Worm (Caenorhabditis elegans) whole organism, mixed stage, embryonic: Measurements from ENCODE around the gene srh-180.

Experiments
- M03D4.4 ChIP-seq: sonication (generic microtip); optimal IDR thresholded peaks from 2 replicates; lab custom pipeline; 2017; ENCODE audit warnings: mild to moderate bottlenecking, missing genetic modification characterization, missing compliant biosample characterization
- bed-3 ChIP-seq: fragments of 200-800 bp; sonication (Bioruptor generic); optimal IDR thresholded peaks from 3 replicates; lab custom pipeline; 2018; ENCODE audit warnings: mild to moderate bottlenecking, missing genetic modification characterization, moderate library complexity, missing compliant biosample characterization
- ceh-39 ChIP-seq: fragments of 150-350 bp; optimal IDR thresholded peaks from 2 replicates; lab custom pipeline; 2014; ENCODE audit warnings: missing biosample characterization, missing genetic modification characterization
- ceh-43 ChIP-seq: fragments of 200-800 bp; sonication (Bioruptor generic); optimal IDR thresholded peaks from 2 replicates; lab custom pipeline; 2018; ENCODE audit warnings: mild to moderate bottlenecking, missing genetic modification characterization, moderate library complexity, missing compliant biosample characterization
- ceh-83 ChIP-seq: fragments of 200-800 bp; sonication (Bioruptor generic); optimal IDR thresholded peaks from 2 replicates; lab custom pipeline; 2018; ENCODE audit warnings: mild to moderate bottlenecking, missing genetic modification characterization, missing compliant biosample characterization
- ces-1 ChIP-seq: fragments of 150-350 bp; optimal IDR thresholded peaks from 2 replicates; lab custom pipeline; 2014; ENCODE audit warnings: missing biosample characterization, missing genetic modification reagents, missing genetic modification characterization
- drap-1 ChIP-seq: fragments of 200-800 bp; sonication (Bioruptor generic); optimal IDR thresholded peaks from 3 replicates; lab custom pipeline; 2018; ENCODE audit warnings: mild to moderate bottlenecking, missing genetic modification characterization, missing compliant biosample characterization
- elt-1 ChIP-seq: sonication (generic microtip); optimal IDR thresholded peaks from 2 replicates; lab custom pipeline; 2017; ENCODE audit warnings: missing genetic modification characterization, mild to moderate bottlenecking, missing compliant biosample characterization, antibody characterized with exemption, moderate library complexity, borderline replicate concordance; ENCODE audit not compliant: insufficient read depth
- elt-3 ChIP-seq: fragments of 150-350 bp; optimal IDR thresholded peaks from 2 replicates; lab custom pipeline; 2014; ENCODE audit warnings: missing biosample characterization, missing genetic modification characterization
- flh-1 ChIP-seq: fragments of 200-800 bp; sonication (Bioruptor generic); optimal IDR thresholded peaks from 2 replicates; lab custom pipeline; 2018; ENCODE audit warnings: mild to moderate bottlenecking, missing genetic modification characterization, moderate library complexity, missing compliant biosample characterization
- ham-2 ChIP-seq: fragments of 200-800 bp; sonication (Bioruptor generic); optimal IDR thresholded peaks from 2 replicates; lab custom pipeline; 2018; ENCODE audit warnings: mild to moderate bottlenecking, missing genetic modification characterization, missing compliant biosample characterization
- hlh-1 ChIP-seq: fragments of 150-350 bp; optimal IDR thresholded peaks from 2 replicates; lab custom pipeline; 2014; ENCODE audit warnings: missing biosample characterization, missing genetic modification reagents, missing genetic modification characterization
- lin-13 ChIP-seq: fragments of 150-350 bp; optimal IDR thresholded peaks from 2 replicates; lab custom pipeline; 2014; ENCODE audit warnings: missing biosample characterization, missing genetic modification characterization
- lsy-2 ChIP-seq: fragments of 150-350 bp; optimal IDR thresholded peaks from 2 replicates; lab custom pipeline; 2014; ENCODE audit warnings: missing biosample characterization, missing genetic modification characterization
- mab-5 ChIP-seq: fragments of 150-350 bp; optimal IDR thresholded peaks from 2 replicates; lab custom pipeline; 2014; ENCODE audit warnings: missing biosample characterization, missing genetic modification characterization
- mep-1 ChIP-seq: fragments of 150-350 bp; optimal IDR thresholded peaks from 2 replicates; lab custom pipeline; 2017; ENCODE audit warnings: missing biosample characterization, missing genetic modification reagents, missing genetic modification characterization, inconsistent platforms
- mls-2 ChIP-seq: sonication (generic microtip); optimal IDR thresholded peaks from 2 replicates; lab custom pipeline; 2016; ENCODE audit warnings: mild to moderate bottlenecking, missing genetic modification characterization, moderate library complexity, missing compliant biosample characterization
- nhr-12 ChIP-seq: fragments of 150-350 bp; optimal IDR thresholded peaks from 2 replicates; lab custom pipeline; 2014; ENCODE audit warnings: missing biosample characterization, missing genetic modification characterization
- nhr-2 ChIP-seq: fragments of 150-350 bp; optimal IDR thresholded peaks from 2 replicates; lab custom pipeline; 2014; ENCODE audit warnings: missing biosample characterization, missing genetic modification characterization
- nhr-237 ChIP-seq: fragments of 150-350 bp; optimal IDR thresholded peaks from 2 replicates; lab custom pipeline; 2014; ENCODE audit warnings: missing biosample characterization, missing genetic modification characterization
- nhr-28 ChIP-seq: fragments of 150-350 bp; optimal IDR thresholded peaks from 2 replicates; lab custom pipeline; 2014; ENCODE audit warnings: missing biosample characterization, missing genetic modification characterization
- pha-4 ChIP-seq: fragments of 150-350 bp; optimal IDR thresholded peaks from 2 replicates; lab custom pipeline; 2018; ENCODE audit warnings: missing biosample characterization, missing genetic modification reagents, missing genetic modification characterization
- sem-2 ChIP-seq: fragments of 200-800 bp; sonication (Bioruptor generic); optimal IDR thresholded peaks from 2 replicates; lab custom pipeline; 2018; ENCODE audit warnings: mild to moderate bottlenecking, missing genetic modification characterization, missing compliant biosample characterization
- snpc-4 ChIP-seq: fragments of 150-350 bp; optimal IDR thresholded peaks from 2 replicates; lab custom pipeline; 2014; ENCODE audit warnings: missing biosample characterization, missing genetic modification characterization
- tbx-8 ChIP-seq: fragments of 200-800 bp; sonication (Bioruptor generic); optimal IDR thresholded peaks from 2 replicates; lab custom pipeline; 2018; ENCODE audit warnings: mild to moderate bottlenecking, missing genetic modification characterization, moderate library complexity, missing compliant biosample characterization
- unc-120 ChIP-seq: sonication (generic microtip); optimal IDR thresholded peaks from 2 replicates; lab custom pipeline; 2017; ENCODE audit warnings: missing genetic modification characterization, missing compliant biosample characterization; ENCODE audit not compliant: poor library complexity, severe bottlenecking
- unc-39 ChIP-seq: fragments of 150-350 bp; optimal IDR thresholded peaks from 2 replicates; lab custom pipeline; 2014; ENCODE audit warnings: missing biosample characterization, missing genetic modification characterization
- zip-8 ChIP-seq: fragments of 150-350 bp; optimal IDR thresholded peaks from 2 replicates; lab custom pipeline; 2014; ENCODE audit warnings: missing biosample characterization, missing genetic modification characterization
- ztf-11 ChIP-seq: fragments of 150-350 bp; optimal IDR thresholded peaks from 2 replicates; lab custom pipeline; 2014; ENCODE audit warnings: missing biosample characterization, missing genetic modification characterization

srh-180 gene

ce11 chrV:16309523-16309922 lies 7.8 kb upstream of the srh-180 start, which contains the start of gene oac-7:
TSS of gene oac-7 (plus strand) at chrV:16309805.
- no peak for TF ChIP-seq nhr-12 (tag; lab: Kevin White, UChicago)
- no peak for TF ChIP-seq M03D4.4 (tag; lab: Kevin White, UChicago)
- TF ChIP-seq nhr-2 (tag; lab: Kevin White, UChicago), result no peak
- TF ChIP-seq elt-3 (tag; lab: Kevin White, UChicago), result no peak
- TF ChIP-seq nhr-28 (tag; lab: Kevin White, UChicago), result peak; percentile 12
- TF ChIP-seq bed-3, result no peak
- no peak for TF ChIP-seq hlh-1 (tag; lab: Kevin White, UChicago)
- no peak for TF ChIP-seq mep-1 (tag; lab: Kevin White, UChicago)
- TF ChIP-seq zip-8 (tag; lab: Kevin White, UChicago), result peak; percentile 74
- TF ChIP-seq mab-5 (tag; lab: Kevin White, UChicago), result no peak
- TF ChIP-seq mls-2 (tag; lab: Kevin White, UChicago), result no peak
- TF ChIP-seq ceh-43 (GFP tag; lab: Kevin White, UChicago), result no peak
- no peak for TF ChIP-seq pha-4
- no peak for TF ChIP-seq lin-13 (tag; lab: Kevin White, UChicago)
- TF ChIP-seq elt-1 (tag; lab: Kevin White, UChicago), result no peak
- no peak for TF ChIP-seq ceh-39

- TF ChIP-seq nhr-237 (tag; lab: Kevin White, UChicago), result no peak
- no peak for TF ChIP-seq lin-13 (tag; lab: Kevin White, UChicago)
- no peak for TF ChIP-seq elt-3 (tag; lab: Kevin White, UChicago)
- TF ChIP-seq nhr-12 (tag; lab: Kevin White, UChicago), result no peak
- no peak for TF ChIP-seq nhr-2 (tag; lab: Kevin White, UChicago)
- no peak for TF ChIP-seq ztf-11 (tag; lab: Kevin White, UChicago)
- TF ChIP-seq snpc-4, result no peak
- TF ChIP-seq ceh-43 (GFP tag; lab: Kevin White, UChicago), result no peak
- no peak for TF ChIP-seq nhr-28 (tag; lab: Kevin White, UChicago)
- no peak for TF ChIP-seq mls-2 (tag; lab: Kevin White, UChicago)
- TF ChIP-seq tbx-8 (GFP tag; lab: Kevin White, UChicago), result no peak
- no peak for TF ChIP-seq ceh-39
- no peak for TF ChIP-seq zip-8 (tag; lab: Kevin White, UChicago)
- no peak for TF ChIP-seq mep-1 (tag; lab: Kevin White, UChicago)
These were observed 2.3 kb upstream of the srh-180 start, which contains the start of gene str-214 for ce11 chrV:16315004-16315403. TSS of gene str-214 (plus strand) at chrV:16315304.

ce11 chrV:16322155-16322554 lies 4.8 kb downstream of the srh-180 start:
- TF ChIP-seq mep-1 (tag; lab: Kevin White, UChicago) (no peak), ces-1 (no peak), zip-8 (tag; lab: Kevin White, UChicago) (no peak), ceh-83 (no peak), hlh-1 (tag; lab: Kevin White, UChicago) (no peak), ham-2 (GFP tag; lab: Kevin White, UChicago) (no peak), sem-2 (GFP tag; lab: Kevin White, UChicago) (no peak), nhr-28 (tag; lab: Kevin White, UChicago) (no peak), snpc-4 (no peak), mls-2 (tag; lab: Kevin White, UChicago) (no peak), elt-1 (tag; lab: Kevin White, UChicago) (no peak), lsy-2 (tag; lab: Kevin White, UChicago) (no peak), nhr-2 (tag; lab: Kevin White, UChicago) (no peak), unc-120 (tag; lab: Kevin White, UChicago) (no peak), M03D4.4 (tag; lab: Kevin White, UChicago) (no peak), elt-3 (tag; lab: Kevin White, UChicago) (no peak), pha-4 (no peak), drap-1 (GFP tag; lab: Kevin White, UChicago) (no peak)

DNA sequence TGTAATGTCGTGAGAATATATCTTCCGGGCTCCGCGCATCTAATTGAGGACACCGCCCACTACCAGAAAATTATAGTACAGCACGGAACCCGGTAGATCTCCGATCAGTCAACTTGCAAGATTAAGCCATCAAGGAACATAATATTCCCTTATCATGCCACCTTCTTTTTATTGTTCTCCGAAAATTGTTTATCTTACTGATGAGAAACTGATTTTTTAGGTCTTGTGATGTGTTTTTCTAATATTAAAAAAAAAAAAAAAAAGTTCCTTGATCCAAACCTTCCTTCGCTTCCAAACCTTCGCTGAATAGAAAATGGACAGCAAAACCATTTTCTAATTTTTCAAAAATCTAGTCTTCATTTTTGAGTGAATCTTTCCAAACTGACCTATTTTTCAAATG lies 11.5 kb downstream of the srh-180 start, which contains the start of gene F57G8.7:
Gene F57G8.7, plus strand, starts transcription at position 301 of the 400 bp plus-strand sequence.
- TF ChIP-seq nhr-12 (tag; lab: Kevin White, UChicago), result no peak
- no peak for TF ChIP-seq tbx-8 (GFP tag; lab: Kevin White, UChicago)
- TF ChIP-seq M03D4.4 (tag; lab: Kevin White, UChicago), result no peak
- TF ChIP-seq ham-2 (GFP tag; lab: Kevin White, UChicago), result no peak
- TF ChIP-seq zip-8 (tag; lab: Kevin White, UChicago), result no peak
- TF ChIP-seq hlh-1 (tag; lab: Kevin White, UChicago), result no peak
- no peak for TF ChIP-seq unc-39 (tag; lab: Kevin White, UChicago)
- TF ChIP-seq mep-1 (tag; lab: Kevin White, UChicago), result no peak
- TF ChIP-seq ceh-83, result no peak
- TF ChIP-seq elt-3 (tag; lab: Kevin White, UChicago), result no peak
- no peak for TF ChIP-seq snpc-4
- TF ChIP-seq nhr-28 (tag; lab: Kevin White, UChicago), result no peak
- TF ChIP-seq flh-1 (GFP tag; lab: Kevin White, UChicago), result no peak
- TF ChIP-seq lin-13 (tag; lab: Kevin White, UChicago), result no peak
- no peak for TF ChIP-seq sem-2 (GFP tag; lab: Kevin White, UChicago)
- no peak for TF ChIP-seq lsy-2 (tag; lab: Kevin White, UChicago)
